Fruit fly (Drosophila melanogaster) ovary, adult (tissue): ENCODE measurements around the gene spict.

Experiments used
- CG17801 ChIP-seq: fragments of 200-800 bp; optimal IDR thresholded peaks from 2 replicates; lab custom pipeline; 2019; ENCODE audit warnings: missing biosample characterization, mild to moderate bottlenecking, missing genetic modification characterization, moderate library complexity; ENCODE audit not compliant: partially characterized antibody

Gene spict

DNA sequence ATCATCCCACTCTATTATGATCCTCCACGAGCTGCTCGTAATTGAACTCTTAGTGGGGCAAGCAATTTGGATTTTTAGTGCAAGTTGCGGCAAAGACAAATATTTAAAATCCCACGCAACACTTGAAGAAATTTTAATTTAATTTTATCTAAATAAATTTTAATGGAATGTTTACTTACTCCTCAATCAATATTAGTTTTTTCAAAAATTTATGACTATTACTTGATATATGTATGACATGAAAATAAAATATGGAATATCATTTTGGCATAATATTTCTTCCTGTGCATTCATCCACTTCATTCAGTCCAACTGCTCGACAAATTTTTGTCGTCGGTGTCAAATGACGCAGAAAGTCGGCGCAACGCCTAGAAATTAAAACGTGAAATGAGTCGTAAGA lies 45.5 kb downstream of the spict start:
- no peak for TF ChIP-seq CG17801 (GFP tag; lab: Kevin White, UChicago)
